Worm (Caenorhabditis elegans): ENCODE results near the gene F26D2.15.

F26D2.15 gene

ce11 chrV:16447735-16448134 lies 10.1 kb downstream of the F26D2.15 start, which contains the start of gene T08G3.13:
Gene T08G3.13 (plus strand): TSS chrV:16448035.
- TF ChIP-seq nfya-1 (tag; optimal IDR thresholded peaks at IDR 0.05; ENCODE audit: insufficient read depth): no peak

- no peak for TF ChIP-seq daf-12 (tag; optimal IDR thresholded peaks at IDR 0.05)
- no peak for TF ChIP-seq lin-39 (tag; optimal IDR thresholded peaks at IDR 0.05)
- no peak for TF ChIP-seq pqm-1 (tag; optimal IDR thresholded peaks at IDR 0.05)
- no peak for TF ChIP-seq R02D3.7 (tag; optimal IDR thresholded peaks at IDR 0.05)
- no peak for TF ChIP-seq ceh-82 (tag; optimal IDR thresholded peaks at IDR 0.05)
- no peak for TF ChIP-seq elt-2 (tag; optimal IDR thresholded peaks at IDR 0.05)
- TF ChIP-seq lsy-12 (tag; optimal IDR thresholded peaks at IDR 0.05): no peak
- no peak for TF ChIP-seq jun-1 (tag; optimal IDR thresholded peaks at IDR 0.05)
- TF ChIP-seq sea-2 (GFP tag; optimal IDR thresholded peaks at IDR 0.05): no peak
Observed at ce11 chrV:16455065-16455464, 17.4 kb downstream of the F26D2.15 start, which contains the start of gene str-14. Gene str-14 (minus strand): TSS chrV:16455165.

DNA sequence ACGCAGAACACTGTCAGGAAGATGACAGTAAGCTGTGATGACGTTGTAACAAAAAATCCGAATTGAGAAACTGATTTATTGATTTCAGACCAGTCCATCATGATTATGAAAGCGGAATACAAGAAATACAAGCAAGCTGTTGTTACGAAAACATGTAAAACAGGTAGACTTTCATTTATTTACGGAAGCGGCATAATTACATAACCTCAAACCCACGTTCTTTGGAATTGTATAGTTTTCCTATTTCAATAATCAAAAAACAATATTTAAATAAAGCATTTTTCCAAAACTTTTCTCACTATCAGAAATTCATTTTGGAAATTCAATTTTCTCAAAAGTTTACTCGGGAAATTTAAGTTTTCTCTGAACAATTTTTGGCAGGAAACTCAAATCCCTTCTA lies 21.1 kb downstream of the F26D2.15 start, which contains the start of gene str-15:
Gene str-15 (minus strand): TSS at position 101 of the 400 bp plus-strand sequence.
- TF ChIP-seq nhr-76 (tag; optimal IDR thresholded peaks at IDR 0.05) (no peak), ZK546.5 (tag; optimal IDR thresholded peaks at IDR 0.05) (no peak), nhr-43 (tag; optimal IDR thresholded peaks at IDR 0.05; ENCODE audit: poor library complexity, severe bottlenecking) (no peak), tbx-2 (tag; optimal IDR thresholded peaks at IDR 0.05) (no peak), ceh-82 (tag; optimal IDR thresholded peaks at IDR 0.05) (no peak), elt-2 (tag; optimal IDR thresholded peaks at IDR 0.05) (no peak), pha-4 (tag; optimal IDR thresholded peaks at IDR 0.05) (no peak), snpc-4 (tag; optimal IDR thresholded peaks at IDR 0.05) (no peak), lsy-12 (tag; optimal IDR thresholded peaks at IDR 0.05) (no peak), unc-39 (tag; optimal IDR thresholded peaks at IDR 0.05) (no peak), eor-1 (tag; optimal IDR thresholded peaks at IDR 0.05) (no peak), ceh-28 (tag; optimal IDR thresholded peaks at IDR 0.05) (no peak), skn-1 (tag; optimal IDR thresholded peaks at IDR 0.05) (no peak), jun-1 (tag; optimal IDR thresholded peaks at IDR 0.05) (no peak), fkh-2 (tag; optimal IDR thresholded peaks at IDR 0.05) (no peak), pqm-1 (tag; optimal IDR thresholded peaks at IDR 0.05) (no peak), elt-3 (tag; optimal IDR thresholded peaks at IDR 0.05) (no peak), unc-62 (GFP tag; optimal IDR thresholded peaks at IDR 0.05) (no peak), nhr-28 (tag; optimal IDR thresholded peaks at IDR 0.05) (no peak), egl-5 (tag; optimal IDR thresholded peaks at IDR 0.05) (no peak)

DNA sequence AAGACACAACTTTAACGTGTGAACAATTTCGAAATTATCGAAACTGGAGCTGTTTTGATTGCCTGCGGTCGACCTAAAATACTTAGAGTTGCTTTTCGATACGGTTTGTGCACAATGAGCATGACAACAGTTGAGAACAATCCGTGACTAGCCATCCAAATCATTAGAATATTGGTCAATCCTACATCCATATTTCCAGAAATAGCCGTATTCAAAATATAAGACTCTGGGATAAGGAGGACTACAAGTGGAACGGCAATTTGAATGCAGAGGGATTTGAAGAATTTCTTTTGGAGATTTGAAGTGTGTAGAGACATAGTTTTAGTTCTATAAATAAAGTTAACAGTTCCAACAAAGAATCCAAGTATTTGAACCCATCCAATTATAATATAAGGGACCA lies 21.7 kb downstream of the F26D2.15 start:
- TF ChIP-seq nhr-28 (tag; optimal IDR thresholded peaks at IDR 0.05) (no peak), nhr-76 (tag; optimal IDR thresholded peaks at IDR 0.05) (no peak), elt-1 (tag; optimal IDR thresholded peaks at IDR 0.05) (no peak), nfya-1 (tag; optimal IDR thresholded peaks at IDR 0.05; ENCODE audit: insufficient read depth) (no peak), ZK546.5 (tag; optimal IDR thresholded peaks at IDR 0.05) (no peak), egl-5 (tag; optimal IDR thresholded peaks at IDR 0.05) (no peak), unc-39 (tag; optimal IDR thresholded peaks at IDR 0.05) (no peak), nhr-67 (tag; optimal IDR thresholded peaks at IDR 0.05) (no peak), pqm-1 (tag; optimal IDR thresholded peaks at IDR 0.05) (no peak), nhr-43 (tag; optimal IDR thresholded peaks at IDR 0.05; ENCODE audit: poor library complexity, severe bottlenecking) (no peak), ceh-28 (tag; optimal IDR thresholded peaks at IDR 0.05) (no peak), hmg-11 (tag; optimal IDR thresholded peaks at IDR 0.05) (no peak), aly-2 (tag; optimal IDR thresholded peaks at IDR 0.05) (no peak), nhr-25 (tag; optimal IDR thresholded peaks at IDR 0.05) (no peak), mml-1 (tag; optimal IDR thresholded peaks at IDR 0.05) (no peak), nhr-11 (tag; optimal IDR thresholded peaks at IDR 0.05) (no peak), lin-39 (tag; optimal IDR thresholded peaks at IDR 0.05) (no peak)

ce11 chrV:16460866-16461265 lies 23.2 kb downstream of the F26D2.15 start, which contains the start of gene srh-142:
Gene srh-142 (minus strand): TSS chrV:16460966.
- TF ChIP-seq elt-2 (tag; optimal IDR thresholded peaks at IDR 0.05): no peak
- no peak for TF ChIP-seq ZK546.5 (tag; optimal IDR thresholded peaks at IDR 0.05)

Measured in whole organism, L3 larva.